Worm (Caenorhabditis elegans) whole organism, L2 larva: ENCODE measurements around the gene frpr-8.

Experiments
- aly-2 ChIP-seq: fragments of 150-350 bp; optimal IDR thresholded peaks from 2 replicates; lab custom pipeline; 2014; ENCODE audit warnings: missing biosample characterization, missing genetic modification characterization
- ama-1 ChIP-seq: fragments of 150-350 bp; optimal IDR thresholded peaks from 2 replicates; lab custom pipeline; 2018; ENCODE audit warnings: inconsistent platforms
- ceh-82 ChIP-seq: fragments of 150-350 bp; optimal IDR thresholded peaks from 2 replicates; lab custom pipeline; 2014; ENCODE audit warnings: missing biosample characterization, missing genetic modification characterization
- fos-1 ChIP-seq: fragments of 150-350 bp; optimal IDR thresholded peaks from 2 replicates; lab custom pipeline; 2014; ENCODE audit warnings: missing biosample characterization, missing genetic modification characterization
- lin-13 ChIP-seq: fragments of 150-350 bp; optimal IDR thresholded peaks from 2 replicates; lab custom pipeline; 2014; ENCODE audit warnings: missing biosample characterization, missing genetic modification reagents, missing genetic modification characterization
- mdl-1 ChIP-seq, 2 experiments: fragments of 150-350 bp in 1 of 2; sonication (generic microtip) in 1 of 2; optimal IDR thresholded peaks; 2 replicates each; lab custom pipeline; 2017; ENCODE audit warnings: missing biosample characterization in 2 of 2, missing genetic modification characterization in 2 of 2
- nhr-77 ChIP-seq: fragments of 150-350 bp; optimal IDR thresholded peaks from 2 replicates; lab custom pipeline; 2014; ENCODE audit warnings: missing biosample characterization, missing genetic modification characterization
- peb-1 ChIP-seq: fragments of 150-350 bp; optimal IDR thresholded peaks from 2 replicates; lab custom pipeline; 2014; ENCODE audit warnings: missing biosample characterization, missing genetic modification characterization
- unc-62 ChIP-seq: fragments of 150-350 bp; optimal IDR thresholded peaks from 2 replicates; lab custom pipeline; 2014; ENCODE audit warnings: missing biosample characterization, missing genetic modification reagents, missing genetic modification characterization

- TF ChIP-seq fos-1 (tag; lab: Kevin White, UChicago) (no peak), peb-1 (tag; lab: Kevin White, UChicago) (no peak), lin-13 (GFP tag; lab: Kevin White, UChicago) (no peak), nhr-77 (no peak), aly-2 (tag; lab: Kevin White, UChicago) (no peak), mdl-1 (tag; optimal IDR thresholded peaks at IDR 0.05; lab: Kevin White, UChicago) (no peak), ama-1 (lab: Kevin White, UChicago) (no peak), ceh-82 (tag; lab: Kevin White, UChicago) (no peak), unc-62 (GFP tag; lab: Kevin White, UChicago) (no peak)
Observed at ce11 chrX:8704830-8705229, 7.2 kb downstream of the frpr-8 start.
